Worm (Caenorhabditis elegans) whole organism, midembryonic: ENCODE measurements around the gene srx-14.

Experiments used
- T22C8.4 ChIP-seq: fragments of 200-800 bp; sonication (Bioruptor generic); IDR thresholded peaks from 2 replicates; pipeline ENCODE4 v1.3.6; 2022; ENCODE audit warnings: missing genetic modification characterization, missing compliant biosample characterization
- cog-1 ChIP-seq: sonication (generic microtip); optimal IDR thresholded peaks from 2 replicates; lab custom pipeline; 2016; ENCODE audit warnings: missing genetic modification characterization, missing compliant biosample characterization
- flt-1 ChIP-seq: fragments of 200-800 bp; sonication (Bioruptor generic); IDR thresholded peaks from 2 replicates; pipeline ENCODE4 v1.3.6; 2022; ENCODE audit warnings: missing genetic modification characterization, missing compliant biosample characterization
- klf-2 ChIP-seq: fragments of 200-800 bp; sonication (Bioruptor generic); conservative IDR thresholded peaks from 2 replicates; pipeline ENCODE4 v1.3.6; 2022; ENCODE audit warnings: missing genetic modification reagents, missing genetic modification characterization, missing compliant biosample characterization
- med-1 ChIP-seq: sonication (generic microtip); optimal IDR thresholded peaks from 2 replicates; lab custom pipeline; 2017; ENCODE audit warnings: missing genetic modification characterization, mild to moderate bottlenecking, missing compliant biosample characterization, antibody characterized with exemption, missing genetic modification reagents; ENCODE audit not compliant: insufficient read depth
- ref-1 ChIP-seq: fragments of 200-800 bp; sonication (Bioruptor generic); conservative IDR thresholded peaks from 2 replicates; pipeline ENCODE4 v1.3.6; 2022; ENCODE audit warnings: missing genetic modification reagents, missing genetic modification characterization, missing compliant biosample characterization
- tab-1 ChIP-seq: fragments of 200-800 bp; sonication (Bioruptor generic); IDR thresholded peaks from 2 replicates; pipeline ENCODE4 v1.3.6; 2022; ENCODE audit warnings: missing genetic modification characterization, missing compliant biosample characterization
- ztf-23 ChIP-seq: fragments of 200-800 bp; sonication (Bioruptor generic); IDR thresholded peaks from 2 replicates; pipeline ENCODE4 v1.3.6; 2022; ENCODE audit warnings: missing genetic modification reagents, missing genetic modification characterization, missing compliant biosample characterization
- ztf-29 ChIP-seq: fragments of 200-800 bp; sonication (Bioruptor generic); IDR thresholded peaks from 2 replicates; pipeline ENCODE4 v1.3.6; 2022; ENCODE audit warnings: missing genetic modification reagents, missing genetic modification characterization, missing compliant biosample characterization

srx-14 gene

ce11 chrIV:1124741-1125140 is 11.2 kb upstream of the srx-14 start, which contains the start of gene perm-4:
perm-4 (minus strand) TSS chrIV:1125107.
- TF ChIP-seq ref-1 (GFP tag; lab: Robert Waterston, UW) (no peak), cog-1 (tag; lab: Kevin White, UChicago) (no peak), tab-1 (GFP tag; lab: Robert Waterston, UW) (no peak), med-1 (GFP tag; lab: Kevin White, UChicago) (no peak), ztf-23 (GFP tag; lab: Robert Waterston, UW) (no peak), ztf-29 (GFP tag; lab: Robert Waterston, UW) (no peak), T22C8.4 (no peak), klf-2 (GFP tag; lab: Robert Waterston, UW) (no peak), flt-1 (no peak)

ce11 chrIV:1123357-1123756 is 9.8 kb upstream of the srx-14 start:
- TF ChIP-seq med-1 (GFP tag; lab: Kevin White, UChicago) (no peak), flt-1 (no peak), cog-1 (tag; lab: Kevin White, UChicago) (no peak), tab-1 (GFP tag; lab: Robert Waterston, UW) (no peak), T22C8.4 (no peak), klf-2 (GFP tag; lab: Robert Waterston, UW) (no peak), ztf-23 (GFP tag; lab: Robert Waterston, UW) (no peak), ref-1 (GFP tag; lab: Robert Waterston, UW) (no peak), ztf-29 (GFP tag; lab: Robert Waterston, UW) (no peak)

- TF ChIP-seq klf-2 (GFP tag; lab: Robert Waterston, UW) (no peak), med-1 (GFP tag; lab: Kevin White, UChicago) (no peak), tab-1 (GFP tag; lab: Robert Waterston, UW) (no peak), ztf-23 (GFP tag; lab: Robert Waterston, UW) (no peak), ztf-29 (GFP tag; lab: Robert Waterston, UW) (no peak), flt-1 (no peak), T22C8.4 (no peak), cog-1 (tag; lab: Kevin White, UChicago) (no peak), ref-1 (GFP tag; lab: Robert Waterston, UW) (no peak)
Measured at ce11 chrIV:1121511-1121910, 8.0 kb upstream of the srx-14 start.

ce11 chrIV:1120865-1121264 is 7.3 kb upstream of the srx-14 start:
- no peak for TF ChIP-seq cog-1 (tag; lab: Kevin White, UChicago)
- TF ChIP-seq klf-2 (GFP tag; lab: Robert Waterston, UW), result no peak
- TF ChIP-seq ztf-29 (GFP tag; lab: Robert Waterston, UW), result no peak
- no peak for TF ChIP-seq flt-1
- no peak for TF ChIP-seq ztf-23 (GFP tag; lab: Robert Waterston, UW)
- no peak for TF ChIP-seq tab-1 (GFP tag; lab: Robert Waterston, UW)
- TF ChIP-seq ref-1 (GFP tag; lab: Robert Waterston, UW), result no peak
- no peak for TF ChIP-seq med-1 (GFP tag; lab: Kevin White, UChicago)
- TF ChIP-seq T22C8.4, result no peak

- no peak for TF ChIP-seq ztf-23 (GFP tag; lab: Robert Waterston, UW)
- TF ChIP-seq klf-2 (GFP tag; lab: Robert Waterston, UW), result no peak
- TF ChIP-seq ztf-29 (GFP tag; lab: Robert Waterston, UW), result no peak
- TF ChIP-seq T22C8.4, result no peak
- no peak for TF ChIP-seq flt-1
- no peak for TF ChIP-seq cog-1 (tag; lab: Kevin White, UChicago)
- no peak for TF ChIP-seq tab-1 (GFP tag; lab: Robert Waterston, UW)
- TF ChIP-seq med-1 (GFP tag; lab: Kevin White, UChicago), result no peak
- no peak for TF ChIP-seq ref-1 (GFP tag; lab: Robert Waterston, UW)
Measured at ce11 chrIV:1118566-1118965, 5.0 kb upstream of the srx-14 start, which contains the start of gene srx-13. srx-13 (minus strand) TSS chrIV:1118666.

ce11 chrIV:1110999-1111398 is 2.5 kb downstream of the srx-14 start:
- no peak for TF ChIP-seq cog-1 (tag; lab: Kevin White, UChicago)
- TF ChIP-seq flt-1, result no peak
- no peak for TF ChIP-seq T22C8.4
- no peak for TF ChIP-seq tab-1 (GFP tag; lab: Robert Waterston, UW)
- TF ChIP-seq ztf-23 (GFP tag; lab: Robert Waterston, UW), result no peak
- no peak for TF ChIP-seq med-1 (GFP tag; lab: Kevin White, UChicago)
- no peak for TF ChIP-seq ztf-29 (GFP tag; lab: Robert Waterston, UW)
- no peak for TF ChIP-seq ref-1 (GFP tag; lab: Robert Waterston, UW)
- TF ChIP-seq klf-2 (GFP tag; lab: Robert Waterston, UW), result no peak

ce11 chrIV:1108030-1108429 is 5.5 kb downstream of the srx-14 start:
- TF ChIP-seq cog-1 (tag; lab: Kevin White, UChicago), result peak; percentile 35
- TF ChIP-seq T22C8.4, result no peak
- TF ChIP-seq flt-1, result no peak
- no peak for TF ChIP-seq tab-1 (GFP tag; lab: Robert Waterston, UW)
- no peak for TF ChIP-seq ref-1 (GFP tag; lab: Robert Waterston, UW)

- TF ChIP-seq klf-2 (GFP tag; lab: Robert Waterston, UW) (no peak), ztf-29 (GFP tag; lab: Robert Waterston, UW) (no peak), cog-1 (tag; lab: Kevin White, UChicago) (no peak), med-1 (GFP tag; lab: Kevin White, UChicago) (no peak), tab-1 (GFP tag; lab: Robert Waterston, UW) (no peak), ztf-23 (GFP tag; lab: Robert Waterston, UW) (no peak), T22C8.4 (no peak), ref-1 (GFP tag; lab: Robert Waterston, UW) (no peak), flt-1 (no peak)
Measured at ce11 chrIV:1107190-1107589, 6.3 kb downstream of the srx-14 start, which contains the start of gene ost-1. ost-1 (plus strand) TSS chrIV:1107396.

- TF ChIP-seq klf-2 (GFP tag; lab: Robert Waterston, UW) (no peak), flt-1 (no peak), med-1 (GFP tag; lab: Kevin White, UChicago) (no peak), ztf-29 (GFP tag; lab: Robert Waterston, UW) (no peak), ref-1 (GFP tag; lab: Robert Waterston, UW) (no peak), cog-1 (tag; lab: Kevin White, UChicago) (no peak), T22C8.4 (no peak), ztf-23 (GFP tag; lab: Robert Waterston, UW) (no peak), tab-1 (GFP tag; lab: Robert Waterston, UW) (no peak)
Measured at ce11 chrIV:1105999-1106398, 7.5 kb downstream of the srx-14 start.
